Fruit fly (Drosophila melanogaster): ENCODE measurements around the gene wupA.

Gene wupA

DNA sequence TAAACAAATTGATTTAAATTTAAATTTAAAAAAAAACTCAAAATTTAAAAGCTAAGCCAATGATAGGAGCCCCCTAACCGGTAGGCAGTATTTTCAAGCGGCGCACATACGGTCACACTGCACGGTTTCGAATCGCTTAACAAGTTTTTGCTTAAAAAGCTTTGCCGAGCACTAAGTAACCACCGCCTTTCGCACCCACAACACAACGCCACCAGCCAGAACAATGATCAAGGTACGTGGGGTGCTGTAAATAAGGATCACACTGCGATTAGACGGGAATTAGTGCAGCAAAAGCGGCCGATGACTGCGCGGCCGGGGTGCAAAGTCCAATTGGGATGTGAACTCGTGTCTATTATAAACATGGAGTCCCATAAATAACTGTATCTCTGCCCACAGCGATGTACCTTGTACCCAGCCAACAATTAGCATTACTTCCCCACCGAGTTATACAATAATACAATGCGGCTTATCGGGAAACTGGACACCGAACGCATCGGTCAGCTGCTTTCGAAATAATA, 25.5 kb downstream of the wupA start, which contains the start of gene scu (continued):
- TF ChIP-seq ase (GFP tag; IDR thresholded peaks at IDR 0.05): no peak
- 0 out of 2 replicates have a peak, but pooled peaks have one; percentile 5 for TF ChIP-seq CG13287 (GFP tag; IDR thresholded peaks at IDR 0.05; ENCODE audit: partially characterized antibody)
- TF ChIP-seq CG7786 (GFP tag; optimal IDR thresholded peaks at IDR 0.05): no peak
- TF ChIP-seq sisA (GFP tag; IDR thresholded peaks at IDR 0.05): no peak
- no peak for TF ChIP-seq Bteb2 (GFP tag; optimal IDR thresholded peaks at IDR 0.05)
- no peak for TF ChIP-seq CG5245 (GFP tag; optimal IDR thresholded peaks at IDR 0.05)
- TF ChIP-seq Deaf1 (tag; optimal IDR thresholded peaks at IDR 0.05): no peak
- no peak for TF ChIP-seq CG7271 (tag; optimal IDR thresholded peaks at IDR 0.05)
- TF ChIP-seq Chrac-16 (GFP tag; optimal IDR thresholded peaks at IDR 0.05): no peak
- peak; percentile 20 for TF ChIP-seq CG13296 (GFP tag; optimal IDR thresholded peaks at IDR 0.05)
- no peak for TF ChIP-seq z (GFP tag; IDR thresholded peaks at IDR 0.05)
- no peak for TF ChIP-seq chif (GFP tag; optimal IDR thresholded peaks at IDR 0.05)
- TF ChIP-seq mirr (GFP tag; optimal IDR thresholded peaks at IDR 0.05): peak; percentile 50
- TF ChIP-seq slp2 (GFP tag; optimal IDR thresholded peaks at IDR 0.05): no peak
- TF ChIP-seq unc-4 (GFP tag; IDR thresholded peaks at IDR 0.05; ENCODE audit: partially characterized antibody): 0 out of 2 replicates have a peak, but pooled peaks have one; percentile 13
- TF ChIP-seq Gug (GFP tag; IDR thresholded peaks at IDR 0.05): no peak
- TF ChIP-seq otp (GFP tag; IDR thresholded peaks at IDR 0.05): no peak
- TF ChIP-seq Trl (optimal IDR thresholded peaks at IDR 0.05): no peak
- TF ChIP-seq Trl (GFP tag; optimal IDR thresholded peaks at IDR 0.05): no peak
- TF ChIP-seq CG10543 (GFP tag; optimal IDR thresholded peaks at IDR 0.05): peak; percentile 3
- peak; percentile 63 for TF ChIP-seq E2f2 (GFP tag; IDR thresholded peaks at IDR 0.05)
- no peak for TF ChIP-seq Doc3 (GFP tag; IDR thresholded peaks at IDR 0.05; ENCODE audit: partially characterized antibody)
- no peak for TF ChIP-seq ssp (GFP tag; IDR thresholded peaks at IDR 0.05)
- no peak for TF ChIP-seq Optix (GFP tag; IDR thresholded peaks at IDR 0.05)
- no peak for TF ChIP-seq CG17328 (GFP tag; IDR thresholded peaks at IDR 0.05)
- TF ChIP-seq HmgZ (tag; optimal IDR thresholded peaks at IDR 0.05): no peak
- TF ChIP-seq CG9437 (GFP tag; optimal IDR thresholded peaks at IDR 0.05): no peak
- TF ChIP-seq sug (tag; optimal IDR thresholded peaks at IDR 0.05): peak; percentile 12
- TF ChIP-seq MBD-R2 (GFP tag; IDR thresholded peaks at IDR 0.05): peak; percentile 37
- TF ChIP-seq nerfin-2 (GFP tag; IDR thresholded peaks at IDR 0.05; ENCODE audit: partially characterized antibody): no peak
- TF ChIP-seq exex (tag; optimal IDR thresholded peaks at IDR 0.05): peak; percentile 40
- TF ChIP-seq insv (GFP tag; optimal IDR thresholded peaks at IDR 0.05): peak in 1 of 2 experiments; percentile 73
- no peak for TF ChIP-seq psq (GFP tag; optimal IDR thresholded peaks at IDR 0.05)
- TF ChIP-seq Elba2 (GFP tag; optimal IDR thresholded peaks at IDR 0.05): peak; percentile 70
- no peak for TF ChIP-seq CG17361 (GFP tag; IDR thresholded peaks at IDR 0.05)
- TF ChIP-seq az2 (GFP tag; optimal IDR thresholded peaks at IDR 0.05): no peak
- no peak for TF ChIP-seq zen (tag; optimal IDR thresholded peaks at IDR 0.05)
- peak; percentile 40 for TF ChIP-seq CG9797 (GFP tag; optimal IDR thresholded peaks at IDR 0.05)
- peak in 1 of 2 experiments; percentile 90 for TF ChIP-seq bsh (GFP tag; optimal IDR thresholded peaks at IDR 0.05)
- TF ChIP-seq Neu2 (GFP tag; optimal IDR thresholded peaks at IDR 0.05; ENCODE audit: borderline replicate concordance): no peak
- TF ChIP-seq CG8765 (GFP tag; IDR thresholded peaks at IDR 0.05): no peak
- no peak for TF ChIP-seq CG8944 (GFP tag; optimal IDR thresholded peaks at IDR 0.05)
- TF ChIP-seq CG10654 (GFP tag; optimal IDR thresholded peaks at IDR 0.05): no peak
- TF ChIP-seq MESR4 (GFP tag; optimal IDR thresholded peaks at IDR 0.05): peak; percentile 60
- no peak for TF ChIP-seq CG11723 (GFP tag; optimal IDR thresholded peaks at IDR 0.05)
- no peak for TF ChIP-seq ATbp (GFP tag; optimal IDR thresholded peaks at IDR 0.05)
- TF ChIP-seq row (GFP tag; IDR thresholded peaks at IDR 0.05): peak; percentile 60; the same call in 2 of the 3 replicates
- TF ChIP-seq D19A (tag; optimal IDR thresholded peaks at IDR 0.05): no peak
- TF ChIP-seq run (tag; optimal IDR thresholded peaks at IDR 0.05): no peak
- TF ChIP-seq Side (GFP tag; optimal IDR thresholded peaks at IDR 0.05): no peak
- TF ChIP-seq stwl (tag; optimal IDR thresholded peaks at IDR 0.05): no peak
